Fruit fly (Drosophila melanogaster) whole organism, larva: ENCODE measurements around the gene ND-13B.

ENCODE experiments used
- noc ChIP-seq: fragments of 200-800 bp; sonication (Bioruptor generic); optimal IDR thresholded peaks from 3 replicates; lab custom pipeline; 2019; ENCODE audit warnings: missing biosample characterization, mild to moderate bottlenecking, missing genetic modification characterization, moderate library complexity

ND-13B gene

DNA sequence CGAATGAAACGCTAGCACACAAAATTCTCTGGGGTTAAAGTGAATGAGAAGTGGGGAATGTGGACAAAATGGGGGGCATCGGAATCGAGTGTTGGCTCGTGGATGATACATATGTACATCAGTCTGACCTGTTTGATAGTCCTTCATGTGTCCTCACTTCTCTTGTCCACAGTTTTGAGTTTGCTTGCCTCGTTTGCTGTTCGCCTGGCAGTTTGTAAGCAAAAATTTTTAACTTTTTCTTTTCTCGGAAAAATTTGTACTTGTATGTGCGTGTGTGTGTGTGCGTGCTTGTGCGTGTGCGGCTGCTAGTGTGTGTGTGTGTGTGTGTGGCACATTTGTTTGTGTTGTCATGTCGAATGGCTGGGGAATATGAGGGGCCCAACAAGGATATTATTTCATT, 29.7 kb upstream of the ND-13B start:
- no peak for TF ChIP-seq noc

DNA sequence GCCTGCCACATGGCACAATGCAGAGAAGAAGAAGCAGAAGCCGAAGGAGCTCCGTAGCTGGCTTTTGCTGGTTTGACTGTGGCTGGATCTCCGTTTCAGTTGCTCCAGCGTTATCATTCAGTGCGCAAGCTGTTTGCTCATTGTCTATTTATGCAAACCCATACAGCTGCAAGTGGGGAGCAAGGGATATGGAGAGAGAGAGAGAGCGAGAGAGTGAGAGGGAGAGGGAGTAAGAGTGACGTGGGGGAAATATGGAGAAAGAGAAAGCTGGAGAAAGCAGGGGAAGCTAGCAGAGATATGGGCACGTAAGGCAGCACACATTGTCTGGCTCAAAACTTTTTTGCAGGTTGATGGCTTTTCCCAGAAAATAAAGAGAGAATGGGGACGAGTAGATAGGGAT, 28.7 kb upstream of the ND-13B start:
- no peak for TF ChIP-seq noc

DNA sequence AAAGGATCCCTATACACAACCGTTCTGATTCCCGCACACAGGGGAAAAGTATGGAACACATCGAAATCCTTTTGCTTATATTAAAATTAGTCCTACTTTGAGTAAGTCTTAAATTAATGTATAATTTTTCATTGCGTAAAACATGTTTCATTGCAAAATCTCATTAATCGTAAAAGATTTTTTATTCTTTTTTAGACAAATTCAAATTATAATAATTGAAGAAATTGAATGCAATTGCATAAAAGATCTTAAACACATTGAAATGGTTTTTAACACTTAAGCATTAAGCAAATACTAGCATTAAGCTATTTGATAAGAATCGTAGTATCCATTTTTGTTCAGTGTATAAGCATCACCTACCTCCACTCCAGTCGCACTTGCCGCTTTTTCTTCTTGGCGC, 25.9 kb upstream of the ND-13B start:
- TF ChIP-seq noc: no peak

DNA sequence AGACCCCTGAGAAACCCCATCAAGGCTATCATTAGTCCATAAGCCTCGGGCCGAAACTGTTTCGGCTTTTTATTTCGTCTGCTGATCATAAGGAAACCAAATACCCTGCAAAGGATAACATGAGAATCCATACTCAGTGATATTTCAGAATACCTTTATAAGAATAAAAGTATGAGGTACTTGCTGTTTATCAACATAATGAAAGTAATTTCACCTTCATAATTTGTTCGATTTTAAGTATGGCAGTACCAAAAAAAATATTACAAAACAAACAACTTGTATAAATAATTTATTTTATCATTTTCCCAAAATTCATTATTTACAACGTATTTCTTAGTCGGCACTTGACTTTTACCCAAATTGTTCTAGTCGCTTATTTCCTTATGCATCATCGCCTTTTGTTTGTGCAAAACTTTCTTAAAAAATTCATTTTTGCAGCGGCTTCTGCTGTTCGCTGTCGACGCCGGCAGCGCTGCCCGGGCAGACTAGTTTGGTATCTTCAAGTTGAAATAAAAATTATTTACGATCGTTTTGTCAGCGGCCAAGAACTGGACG, 22.5 kb upstream of the ND-13B start:
- no peak for TF ChIP-seq noc

DNA sequence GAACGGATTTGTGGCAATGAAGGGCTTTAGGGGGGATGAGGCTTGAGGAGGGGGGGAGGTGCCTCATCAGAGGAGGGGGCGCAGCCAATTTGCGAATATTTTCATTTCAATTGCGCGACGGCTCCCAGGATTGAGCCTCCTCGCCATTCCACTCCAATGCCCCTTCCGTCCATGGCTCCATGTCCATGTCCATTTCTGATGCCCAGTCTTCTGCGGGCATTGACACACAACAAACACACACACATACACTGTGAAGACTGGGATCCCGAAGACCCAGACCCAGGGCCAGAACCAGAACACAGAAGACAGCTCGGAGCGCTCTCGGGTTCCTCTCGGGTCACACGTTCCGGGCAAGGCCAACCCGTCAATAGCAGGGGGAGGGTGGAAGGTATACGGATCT, 21.8 kb upstream of the ND-13B start:
- TF ChIP-seq noc: no peak

DNA sequence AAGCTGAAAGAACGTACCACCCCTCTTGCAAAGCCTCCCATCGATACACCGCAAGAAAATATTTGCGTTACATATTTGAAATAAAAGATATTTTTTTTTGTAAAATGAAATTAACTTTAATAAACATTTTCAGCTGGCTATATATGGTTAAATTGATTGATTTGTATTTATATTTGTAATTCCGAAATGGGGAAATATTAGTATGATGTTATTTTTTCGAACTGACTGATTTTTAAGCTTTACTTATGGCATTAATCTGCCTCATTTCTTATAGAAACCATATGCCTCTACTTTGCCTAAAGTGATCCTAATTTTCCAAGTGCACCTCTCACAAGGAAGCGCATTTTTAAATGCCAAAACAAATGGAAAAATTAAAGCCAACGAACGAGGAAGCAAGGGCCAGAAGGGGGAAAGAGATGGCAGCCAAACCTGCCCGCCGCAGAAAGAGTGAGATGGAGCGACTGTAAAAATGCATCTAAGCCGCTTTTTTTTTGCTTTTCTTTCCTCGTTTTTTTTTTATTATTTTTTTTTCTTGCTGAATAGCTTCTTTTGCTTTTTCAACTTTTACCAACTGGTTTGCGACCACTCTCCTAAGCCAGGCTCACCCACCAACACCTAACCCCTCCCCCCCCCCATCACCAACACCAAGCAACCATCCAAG, 19.7 kb upstream of the ND-13B start:
- TF ChIP-seq noc: no peak

DNA sequence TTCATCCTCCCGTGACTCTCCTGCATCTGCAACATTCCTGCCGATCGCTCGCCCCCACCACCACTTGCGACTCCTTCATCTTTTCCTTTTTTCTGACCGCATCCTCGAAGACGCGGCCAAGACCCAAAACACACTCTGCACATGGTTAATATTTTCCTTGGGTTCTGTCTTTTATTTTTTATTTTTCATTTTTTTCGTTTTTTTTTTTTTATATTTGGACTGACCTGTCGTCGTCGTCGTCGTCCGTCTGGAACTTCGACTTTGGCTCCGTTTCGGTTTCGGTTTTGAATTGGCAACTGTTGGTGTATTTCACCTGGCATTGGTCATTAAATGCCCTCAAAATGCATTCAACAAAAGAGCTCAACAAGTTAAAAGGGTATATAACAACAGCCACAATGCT, 18.1 kb upstream of the ND-13B start:
- no peak for TF ChIP-seq noc

DNA sequence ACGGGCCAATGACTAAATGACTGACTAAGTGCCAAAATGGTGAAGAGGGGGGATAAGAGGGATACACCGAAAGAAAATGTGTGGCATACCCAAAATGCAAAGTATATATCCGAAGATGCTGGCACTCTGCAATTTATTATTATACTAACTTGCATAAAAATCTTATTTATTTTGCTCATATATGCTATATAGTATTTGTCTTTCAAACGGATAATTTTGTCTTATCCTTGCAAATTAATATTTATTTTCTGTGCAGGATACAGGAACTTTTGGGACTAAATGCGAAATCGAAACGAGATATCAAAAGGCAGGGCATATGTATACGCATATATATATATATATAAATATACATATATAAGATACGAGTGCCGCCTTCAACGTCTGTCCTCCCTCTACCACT, 17.4 kb upstream of the ND-13B start:
- TF ChIP-seq noc: no peak

- TF ChIP-seq noc: no peak
These were observed 15.2 kb upstream of the ND-13B start for dm6 chr3L:10709132-10709531.

dm6 chr3L:10704482-10704993, 10.6 kb upstream of the ND-13B start:
- no peak for TF ChIP-seq noc

dm6 chr3L:10702216-10702615, 8.3 kb upstream of the ND-13B start:
- TF ChIP-seq noc: no peak

- no peak for TF ChIP-seq noc
These were observed 4.3 kb upstream of the ND-13B start for dm6 chr3L:10698182-10698581.

DNA sequence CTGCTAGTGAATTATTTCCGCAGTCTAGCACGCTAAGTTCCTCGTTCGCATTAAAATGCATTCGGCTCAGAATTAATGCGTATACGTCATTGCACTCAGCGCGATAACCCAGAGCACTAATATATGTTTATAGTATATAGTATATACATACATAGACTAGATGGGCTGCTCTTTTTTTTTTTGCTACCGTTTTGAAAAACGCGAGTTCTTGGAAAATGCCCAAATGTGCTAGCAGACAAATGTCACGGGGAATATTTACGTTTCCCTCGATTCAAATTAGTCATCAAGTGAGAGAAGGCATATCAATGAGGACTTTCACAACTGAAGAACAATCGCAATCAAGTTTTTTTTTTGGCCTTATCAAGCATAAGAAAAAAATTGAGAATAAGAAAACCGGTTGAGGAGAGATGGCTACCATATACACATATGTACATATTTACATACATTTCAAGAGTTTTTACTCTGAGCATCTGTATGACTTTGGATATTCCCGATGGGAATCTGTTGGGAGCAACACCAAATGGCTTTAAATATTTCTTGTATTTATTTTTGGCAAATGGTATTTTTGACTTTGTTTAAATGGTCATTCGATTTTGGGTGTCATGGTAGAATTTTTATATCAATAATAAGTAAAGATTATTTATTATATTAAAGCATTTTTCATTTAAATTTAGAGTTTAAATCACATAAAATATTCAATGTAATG, 3.7 kb upstream of the ND-13B start:
- no peak for TF ChIP-seq noc

- no peak for TF ChIP-seq noc
These were observed 2.9 kb upstream of the ND-13B start, which contains the start of gene NijA for dm6 chr3L:10696635-10697412. NijA (minus strand) TSS chr3L:10696877.

DNA sequence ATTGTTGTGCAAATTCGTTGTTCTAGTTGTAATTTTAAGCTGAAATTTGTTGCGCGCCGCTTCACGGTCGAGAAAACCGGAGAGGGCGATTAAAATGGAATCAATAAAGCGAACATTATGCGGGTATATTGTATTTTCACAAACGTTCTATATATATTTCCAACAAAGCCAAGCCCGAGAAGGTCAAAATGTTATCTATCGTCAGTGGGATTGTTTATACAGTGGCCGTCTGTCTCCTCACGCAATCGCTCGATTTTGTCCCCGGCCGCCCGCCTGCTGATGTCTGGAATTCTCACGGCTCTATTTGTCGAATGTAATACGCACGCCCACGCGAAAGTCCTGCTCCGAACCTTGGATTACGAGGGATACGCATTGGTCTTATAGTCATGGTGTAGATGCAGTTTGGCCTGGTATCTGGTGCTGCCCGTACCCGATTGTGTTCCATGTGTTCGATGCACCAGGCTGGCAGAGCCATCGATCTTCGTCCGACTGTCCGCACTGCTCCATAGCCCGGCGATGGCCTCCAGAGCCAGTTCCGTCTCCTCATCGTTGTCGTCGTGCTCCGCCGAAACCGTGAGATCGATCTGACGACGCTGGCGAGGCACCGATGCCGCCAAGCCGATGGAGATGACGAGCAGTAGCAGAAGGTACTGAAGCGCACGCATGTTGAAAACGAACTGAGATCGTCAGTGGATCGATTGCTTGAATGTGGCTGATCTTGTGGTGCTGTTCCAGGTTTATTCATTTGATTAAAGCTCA, 1.3 kb downstream of the ND-13B start, which contains the start of gene CG33493:
TSS of gene CG33493 (minus strand) at position 709 of the 759 bp plus-strand sequence.
- no peak for TF ChIP-seq noc

dm6 chr3L:10690904-10691408, 3.0 kb downstream of the ND-13B start, which contains the start of gene CG11811:
CG11811 (plus strand) TSS chr3L:10691024.
- TF ChIP-seq noc: peak; percentile 23
